Fruit fly (Drosophila melanogaster) whole organism, prepupa: ENCODE results near the gene stwl.

Source experiments
- Sox14 ChIP-seq: fragments of 200-800 bp; sonication (Bioruptor generic); optimal IDR thresholded peaks from 3 replicates; lab custom pipeline; 2016; ENCODE audit warnings: missing biosample characterization, missing genetic modification characterization
- Sox15 ChIP-seq: fragments of 200-800 bp; sonication (Bioruptor generic); optimal IDR thresholded peaks from 3 replicates; lab custom pipeline; 2016; ENCODE audit warnings: missing biosample characterization, missing genetic modification characterization
- spab ChIP-seq: fragments of 200-800 bp; sonication (Bioruptor generic); optimal IDR thresholded peaks from 2 replicates; lab custom pipeline; 2017; ENCODE audit warnings: missing biosample characterization, mild to moderate bottlenecking, missing genetic modification characterization, missing genetic modification reagents

DNA sequence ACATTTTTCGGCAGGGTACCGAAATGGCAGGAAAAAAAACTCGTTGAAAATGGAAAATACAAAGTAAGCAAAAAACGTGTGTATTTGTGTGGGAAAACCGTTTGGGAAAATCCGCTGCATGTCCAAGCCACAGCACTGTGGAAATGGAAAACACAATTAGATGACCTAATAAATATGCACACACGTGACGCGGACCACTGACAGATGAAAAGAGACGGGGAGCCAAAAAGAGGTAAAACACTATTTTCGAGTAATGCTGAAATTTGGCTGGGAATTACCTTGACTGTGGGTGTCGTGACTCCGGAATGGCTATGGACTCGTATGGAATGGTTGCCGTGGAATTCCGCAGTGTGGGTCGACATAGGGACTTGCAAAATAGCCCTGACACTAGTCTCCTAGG is 45.0 kb upstream of the stwl start:
- TF ChIP-seq spab (no peak), Sox15 (GFP tag; lab: Kevin White, UChicago) (no peak), Sox14 (GFP tag; lab: Kevin White, UChicago) (no peak)
